Worm (Caenorhabditis elegans): ENCODE measurements around the gene deg-1.
A peak's percentile ranks its signal among the peaks of the same experiment; 100 is the strongest.

deg-1 gene

DNA sequence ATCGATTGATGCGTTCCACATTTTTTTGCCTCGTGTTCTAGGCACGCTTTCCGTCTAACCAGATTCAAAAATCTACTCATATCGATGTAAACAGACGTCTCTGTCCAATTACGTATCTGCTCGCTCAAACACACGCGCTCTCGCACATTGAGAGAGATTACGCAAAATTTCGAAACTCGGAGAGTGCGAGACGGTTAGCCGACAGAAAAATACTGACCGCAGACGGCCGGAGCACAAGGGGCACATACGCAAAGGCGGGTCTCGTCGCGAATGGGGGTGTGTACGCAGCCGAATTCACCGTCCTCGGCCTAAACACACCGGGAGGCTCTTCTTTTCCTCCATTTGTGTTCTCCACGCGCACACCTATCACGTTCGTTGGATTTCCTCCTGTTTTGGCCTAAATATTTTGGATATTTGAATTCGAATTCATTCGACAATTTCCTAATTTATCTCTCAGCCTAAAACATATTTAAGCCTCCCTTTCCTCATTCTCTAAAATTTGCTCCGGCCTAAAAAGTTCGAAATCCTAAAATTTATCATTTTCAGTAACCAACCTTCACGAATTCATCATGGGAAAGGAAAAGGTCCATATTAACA is 70.3 kb downstream of the deg-1 start, which contains the start of gene eef-1A.2 (continued):
- no peak for TF ChIP-seq snpc-1.2 (GFP tag; IDR thresholded peaks at IDR 0.05)
- TF ChIP-seq daf-16 (GFP tag; optimal IDR thresholded peaks at IDR 0.05): peak; percentile 42 to 69
- TF ChIP-seq daf-16 (tag; optimal IDR thresholded peaks at IDR 0.05): peak; percentile 97
- TF ChIP-seq mxl-2 (GFP tag; conservative IDR thresholded peaks at IDR 0.05): 0 out of 2 replicates have a peak, but pooled peaks have one; percentile 44
- peak; percentile 99 for TF ChIP-seq fkh-10 (GFP tag; optimal IDR thresholded peaks at IDR 0.05)
- TF ChIP-seq ctbp-1 (GFP tag; IDR thresholded peaks at IDR 0.05): peak; percentile 93
